Worm (Caenorhabditis elegans) whole organism, L4 larva: ENCODE data around the gene sdz-24.

Experiments used
- F37D6.2 ChIP-seq: sonication (generic microtip); optimal IDR thresholded peaks from 2 replicates; lab custom pipeline; 2016; ENCODE audit warnings: mild to moderate bottlenecking, missing genetic modification characterization, missing compliant biosample characterization
- ceh-44 ChIP-seq: fragments of 200-800 bp; sonication (Bioruptor generic); IDR thresholded peaks from 2 replicates; pipeline ENCODE4 v1.3.6; 2022; ENCODE audit warnings: missing genetic modification reagents, missing genetic modification characterization, missing compliant biosample characterization
- ceh-82 ChIP-seq: sonication (generic microtip); optimal IDR thresholded peaks from 2 replicates; lab custom pipeline; 2017; ENCODE audit warnings: missing biosample characterization, missing genetic modification characterization
- dve-1 ChIP-seq: sonication (generic microtip); optimal IDR thresholded peaks from 2 replicates; lab custom pipeline; 2017; ENCODE audit warnings: antibody characterized with exemption, mild to moderate bottlenecking, missing genetic modification characterization, missing compliant biosample characterization; ENCODE audit not compliant: insufficient read depth
- mdl-1 ChIP-seq, 2 experiments: fragments of 150-350 bp in 1 of 2; sonication (generic microtip) in 1 of 2; optimal IDR thresholded peaks; 2 replicates each; lab custom pipeline; 2014 to 2017; ENCODE audit warnings: missing biosample characterization in 2 of 2, missing genetic modification characterization in 2 of 2
- pqm-1 ChIP-seq: sonication (generic microtip); optimal IDR thresholded peaks from 2 replicates; lab custom pipeline; 2017; ENCODE audit warnings: missing biosample characterization, missing genetic modification characterization
- sdz-12 ChIP-seq: fragments of 200-800 bp; sonication (Bioruptor generic); optimal IDR thresholded peaks from 2 replicates; lab custom pipeline; 2018; ENCODE audit warnings: mild to moderate bottlenecking, missing genetic modification characterization, missing compliant biosample characterization
- zip-11 ChIP-seq: fragments of 200-800 bp; sonication (Bioruptor generic); IDR thresholded peaks from 2 replicates; pipeline ENCODE4 v1.3.6; 2022; ENCODE audit warnings: missing genetic modification characterization, missing compliant biosample characterization

DNA sequence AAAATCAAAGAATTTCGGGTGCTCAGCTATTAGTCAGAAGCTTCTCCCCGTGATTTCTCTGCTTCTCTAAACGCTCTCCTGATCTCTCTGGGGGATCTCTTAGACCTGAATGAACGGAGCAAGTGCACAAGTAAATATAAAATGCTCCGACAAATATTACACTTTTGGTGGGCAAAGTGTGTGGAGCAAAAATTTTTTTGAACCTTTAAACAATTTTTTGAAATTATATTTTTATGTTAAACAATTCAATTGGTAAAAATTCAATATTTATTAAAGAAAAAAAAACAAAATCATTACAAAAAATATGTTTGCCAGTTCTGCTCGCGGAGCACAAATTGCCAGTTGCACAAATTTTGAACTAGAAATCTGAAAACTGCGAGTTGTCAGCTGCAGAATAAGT lies 19.0 kb upstream of the sdz-24 start, which contains the start of gene K07E8.6:
- no peak for TF ChIP-seq zip-11 (GFP tag; lab: Robert Waterston, UW)
- TF ChIP-seq ceh-82 (tag; lab: Kevin White, UChicago), result no peak
- no peak for TF ChIP-seq pqm-1 (tag; lab: Kevin White, UChicago)
- TF ChIP-seq F37D6.2 (tag; lab: Kevin White, UChicago), result no peak
- no peak for TF ChIP-seq mdl-1 (tag; optimal IDR thresholded peaks at IDR 0.05; lab: Kevin White, UChicago)
- no peak for TF ChIP-seq dve-1 (tag; lab: Kevin White, UChicago)
- no peak for TF ChIP-seq sdz-12
- TF ChIP-seq ceh-44 (GFP tag; lab: Robert Waterston, UW), result no peak
